Worm (Caenorhabditis elegans): ENCODE measurements around the gene lir-1.

Gene lir-1

DNA sequence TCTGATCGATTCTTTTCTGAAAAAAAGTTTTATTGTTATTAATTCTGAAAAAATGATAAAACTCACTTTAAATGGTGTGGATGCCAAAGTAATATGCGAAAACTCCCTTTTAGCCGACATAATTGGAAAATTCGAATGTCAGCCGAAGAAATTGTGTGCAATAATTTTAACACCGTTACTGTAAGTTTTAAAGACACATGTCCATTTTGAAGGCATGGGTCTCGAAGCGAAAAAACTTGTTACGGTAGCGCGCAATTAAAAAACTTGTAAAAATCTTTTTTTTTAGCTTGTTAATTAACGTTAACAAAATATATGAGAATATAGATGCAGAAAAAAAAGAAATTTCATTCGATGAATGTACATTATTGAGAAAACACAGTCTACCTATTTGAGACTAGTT, 18.6 kb downstream of the lir-1 start, which contains the start of gene pid-1:
TSS of gene pid-1 (minus strand) at position 173 of the 400 bp plus-strand sequence.
- TF ChIP-seq ceh-36 (tag; optimal IDR thresholded peaks at IDR 0.05) (no peak), B0310.2 (tag; optimal IDR thresholded peaks at IDR 0.05) (no peak), tra-4 (tag; optimal IDR thresholded peaks at IDR 0.05) (no peak), pes-1 (GFP tag; IDR thresholded peaks at IDR 0.05) (no peak), hmg-4 (GFP tag; optimal IDR thresholded peaks at IDR 0.05) (no peak), scrt-1 (GFP tag; IDR thresholded peaks at IDR 0.05) (no peak), tbx-37 (GFP tag; conservative IDR thresholded peaks at IDR 0.05) (no peak)

DNA sequence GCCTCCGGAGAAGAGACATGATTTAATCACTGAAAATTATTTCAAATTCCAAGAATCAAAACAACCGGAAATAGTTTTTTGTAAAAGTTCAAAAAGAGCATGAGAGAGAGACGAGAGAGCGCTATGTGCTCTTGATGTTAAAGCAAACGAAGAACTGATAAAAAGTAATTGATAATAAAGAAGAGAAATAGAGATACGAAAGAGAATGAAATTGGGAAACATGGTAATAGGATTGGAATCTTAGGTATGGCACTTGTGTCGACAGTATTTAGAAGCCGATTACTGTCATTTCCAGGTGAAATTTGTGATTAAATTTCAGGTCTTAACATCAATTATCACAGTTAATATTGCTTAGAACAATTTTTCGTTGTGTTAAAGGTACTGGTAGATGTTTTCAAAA, 22.1 kb downstream of the lir-1 start, which contains the start of gene nhx-2:
TSS of gene nhx-2 (minus strand) at position 29 of the 400 bp plus-strand sequence.
- TF ChIP-seq tra-4 (tag; optimal IDR thresholded peaks at IDR 0.05) (no peak), sea-1 (GFP tag; conservative IDR thresholded peaks at IDR 0.05) (no peak), ceh-13 (GFP tag; optimal IDR thresholded peaks at IDR 0.05) (no peak), pes-1 (GFP tag; IDR thresholded peaks at IDR 0.05) (no peak), ceh-36 (tag; optimal IDR thresholded peaks at IDR 0.05) (no peak), flt-1 (GFP tag; IDR thresholded peaks at IDR 0.05) (no peak), tbx-11 (GFP tag; IDR thresholded peaks at IDR 0.05) (no peak), B0310.2 (tag; optimal IDR thresholded peaks at IDR 0.05) (no peak), ama-1 (optimal IDR thresholded peaks at IDR 0.05) (no peak), aly-1 (tag; optimal IDR thresholded peaks at IDR 0.05) (no peak), hnd-1 (tag; optimal IDR thresholded peaks at IDR 0.05) (no peak)

DNA sequence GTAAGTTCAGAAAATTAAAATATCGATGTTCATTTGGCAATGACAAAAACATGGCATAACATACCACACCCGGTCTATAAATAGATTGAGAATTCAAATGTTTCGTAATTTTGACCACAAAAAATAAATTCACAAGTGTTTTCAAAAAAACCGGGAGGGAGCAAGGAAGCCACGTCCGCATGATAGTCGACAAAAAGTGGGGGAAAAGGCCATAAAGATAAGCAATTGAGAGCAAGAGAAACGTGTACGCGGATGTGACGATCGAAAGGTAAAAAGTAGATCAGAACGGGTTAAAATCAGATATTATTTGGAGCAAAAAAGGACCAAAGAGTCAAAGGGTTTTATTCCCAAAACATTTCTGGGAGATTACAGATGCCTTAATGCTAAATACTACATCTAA, 22.9 kb downstream of the lir-1 start:
- TF ChIP-seq tbx-37 (GFP tag; conservative IDR thresholded peaks at IDR 0.05) = no peak
- no peak for TF ChIP-seq hmg-4 (GFP tag; optimal IDR thresholded peaks at IDR 0.05)
- TF ChIP-seq F13C5.2 (tag; optimal IDR thresholded peaks at IDR 0.05) = no peak
- no peak for TF ChIP-seq ets-7 (tag; optimal IDR thresholded peaks at IDR 0.05)
- no peak for TF ChIP-seq ceh-13 (GFP tag; optimal IDR thresholded peaks at IDR 0.05)

DNA sequence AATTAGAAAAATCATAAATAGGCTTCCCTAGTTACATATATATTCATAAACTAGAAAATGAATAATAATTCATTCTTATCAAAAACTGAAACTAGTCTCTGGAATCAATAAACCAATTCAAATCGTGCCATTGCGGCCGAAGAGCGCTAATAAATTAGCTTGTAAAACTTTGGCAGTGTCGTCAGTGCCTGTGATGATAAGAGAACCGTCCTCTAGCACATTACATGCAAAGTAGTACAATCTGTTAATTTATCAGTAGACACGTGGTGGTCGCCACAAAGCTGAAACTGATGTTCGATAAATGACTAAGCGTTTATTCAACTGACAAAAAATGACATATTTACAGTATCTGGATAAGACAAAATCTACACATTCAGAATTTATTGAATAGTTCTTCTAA, 23.8 kb downstream of the lir-1 start:
- no peak for TF ChIP-seq ceh-36 (tag; optimal IDR thresholded peaks at IDR 0.05)
- TF ChIP-seq tra-4 (tag; optimal IDR thresholded peaks at IDR 0.05) = no peak
- TF ChIP-seq hmbx-1 (tag; optimal IDR thresholded peaks at IDR 0.05) = no peak
- TF ChIP-seq ets-7 (tag; optimal IDR thresholded peaks at IDR 0.05) = no peak
- no peak for TF ChIP-seq hmg-4 (GFP tag; optimal IDR thresholded peaks at IDR 0.05)
- TF ChIP-seq ceh-13 (GFP tag; optimal IDR thresholded peaks at IDR 0.05) = no peak
- TF ChIP-seq F13C5.2 (tag; optimal IDR thresholded peaks at IDR 0.05) = no peak
- no peak for TF ChIP-seq sea-1 (GFP tag; conservative IDR thresholded peaks at IDR 0.05)
- TF ChIP-seq tbx-37 (GFP tag; conservative IDR thresholded peaks at IDR 0.05) = no peak
- no peak for TF ChIP-seq B0310.2 (tag; optimal IDR thresholded peaks at IDR 0.05)
- no peak for TF ChIP-seq aly-1 (tag; optimal IDR thresholded peaks at IDR 0.05)
- no peak for TF ChIP-seq tbx-11 (GFP tag; IDR thresholded peaks at IDR 0.05)
- TF ChIP-seq scrt-1 (GFP tag; IDR thresholded peaks at IDR 0.05) = no peak
- no peak for TF ChIP-seq ama-1 (optimal IDR thresholded peaks at IDR 0.05)
- no peak for TF ChIP-seq flt-1 (GFP tag; IDR thresholded peaks at IDR 0.05)
- TF ChIP-seq hnd-1 (tag; optimal IDR thresholded peaks at IDR 0.05) = no peak
- no peak for TF ChIP-seq pes-1 (GFP tag; IDR thresholded peaks at IDR 0.05)

DNA sequence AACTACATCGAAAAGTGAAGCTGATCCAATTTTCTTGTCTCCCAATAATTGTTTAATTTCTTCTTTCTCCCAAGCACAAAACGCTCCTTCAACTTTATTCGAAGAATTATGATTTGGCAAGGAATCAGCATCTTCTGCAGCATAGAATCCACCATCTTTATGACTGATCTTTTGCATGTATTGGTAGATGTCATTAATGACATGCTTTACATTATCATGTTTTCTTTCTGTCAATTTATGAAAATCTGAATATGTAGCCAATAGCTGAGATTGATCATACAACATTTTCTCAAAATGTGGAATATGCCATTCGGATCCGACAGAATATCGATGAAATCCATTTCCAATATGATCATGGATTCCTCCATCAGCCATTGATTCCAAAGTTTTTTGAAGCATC, 25.4 kb downstream of the lir-1 start:
- no peak for TF ChIP-seq ceh-13 (GFP tag; optimal IDR thresholded peaks at IDR 0.05)
- no peak for TF ChIP-seq tbx-11 (GFP tag; IDR thresholded peaks at IDR 0.05)
- no peak for TF ChIP-seq tbx-37 (GFP tag; conservative IDR thresholded peaks at IDR 0.05)
- no peak for TF ChIP-seq B0310.2 (tag; optimal IDR thresholded peaks at IDR 0.05)
- TF ChIP-seq ama-1 (optimal IDR thresholded peaks at IDR 0.05) = no peak
- no peak for TF ChIP-seq aly-1 (tag; optimal IDR thresholded peaks at IDR 0.05)
- no peak for TF ChIP-seq ceh-36 (tag; optimal IDR thresholded peaks at IDR 0.05)
- TF ChIP-seq scrt-1 (GFP tag; IDR thresholded peaks at IDR 0.05) = no peak
- TF ChIP-seq pes-1 (GFP tag; IDR thresholded peaks at IDR 0.05) = no peak
- TF ChIP-seq sea-1 (GFP tag; conservative IDR thresholded peaks at IDR 0.05) = no peak
- TF ChIP-seq hmg-4 (GFP tag; optimal IDR thresholded peaks at IDR 0.05) = no peak
- no peak for TF ChIP-seq hnd-1 (tag; optimal IDR thresholded peaks at IDR 0.05)
- no peak for TF ChIP-seq flt-1 (GFP tag; IDR thresholded peaks at IDR 0.05)
- TF ChIP-seq F13C5.2 (tag; optimal IDR thresholded peaks at IDR 0.05) = no peak
- TF ChIP-seq ets-7 (tag; optimal IDR thresholded peaks at IDR 0.05) = no peak

DNA sequence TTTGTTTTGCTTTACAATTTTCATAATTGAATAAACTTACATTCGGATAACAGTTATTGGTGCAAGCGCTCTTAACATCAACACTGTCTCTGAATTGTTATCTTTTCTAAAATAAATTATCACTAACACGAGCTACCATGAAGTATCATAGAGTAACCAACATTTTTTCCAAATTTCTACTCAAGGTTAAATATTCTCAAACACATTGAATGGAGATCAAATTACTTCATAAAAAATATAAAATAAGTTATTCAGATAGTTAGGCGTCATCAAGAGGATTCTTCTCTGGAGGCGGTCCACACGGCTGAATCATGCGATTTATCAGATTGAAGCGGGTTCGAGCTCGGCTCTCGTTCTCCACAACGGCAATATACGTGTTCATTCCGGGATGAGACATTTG, 26.6 kb downstream of the lir-1 start, which contains the start of gene B0495.5:
TSS of gene B0495.5 (minus strand) at position 101 of the 400 bp plus-strand sequence.
- TF ChIP-seq sea-1 (GFP tag; conservative IDR thresholded peaks at IDR 0.05) = no peak
- TF ChIP-seq aly-1 (tag; optimal IDR thresholded peaks at IDR 0.05) = no peak
- TF ChIP-seq ceh-13 (GFP tag; optimal IDR thresholded peaks at IDR 0.05) = no peak
- TF ChIP-seq B0310.2 (tag; optimal IDR thresholded peaks at IDR 0.05) = no peak
- no peak for TF ChIP-seq tra-4 (tag; optimal IDR thresholded peaks at IDR 0.05)
- no peak for TF ChIP-seq tbx-37 (GFP tag; conservative IDR thresholded peaks at IDR 0.05)
- no peak for TF ChIP-seq ama-1 (optimal IDR thresholded peaks at IDR 0.05)

- TF ChIP-seq tra-4 (tag; optimal IDR thresholded peaks at IDR 0.05) (no peak), hmg-4 (GFP tag; optimal IDR thresholded peaks at IDR 0.05) (no peak), scrt-1 (GFP tag; IDR thresholded peaks at IDR 0.05) (no peak), tbx-11 (GFP tag; IDR thresholded peaks at IDR 0.05) (no peak), B0310.2 (tag; optimal IDR thresholded peaks at IDR 0.05) (no peak), pes-1 (GFP tag; IDR thresholded peaks at IDR 0.05) (no peak), aly-1 (tag; optimal IDR thresholded peaks at IDR 0.05) (no peak), ama-1 (optimal IDR thresholded peaks at IDR 0.05) (no peak), ceh-36 (tag; optimal IDR thresholded peaks at IDR 0.05) (no peak), tbx-37 (GFP tag; conservative IDR thresholded peaks at IDR 0.05) (no peak), ceh-13 (GFP tag; optimal IDR thresholded peaks at IDR 0.05) (no peak), ets-7 (tag; optimal IDR thresholded peaks at IDR 0.05) (no peak), F13C5.2 (tag; optimal IDR thresholded peaks at IDR 0.05) (no peak), flt-1 (GFP tag; IDR thresholded peaks at IDR 0.05) (no peak), sea-1 (GFP tag; conservative IDR thresholded peaks at IDR 0.05) (no peak), hmbx-1 (tag; optimal IDR thresholded peaks at IDR 0.05) (no peak), hnd-1 (tag; optimal IDR thresholded peaks at IDR 0.05) (no peak)
Observed at ce11 chrII:7699009-7699408, 27.2 kb downstream of the lir-1 start, which contains the start of the genes moa-2 and cdk-11.1. Gene moa-2 (minus strand): TSS chrII:7699033. Gene cdk-11.1 (plus strand): TSS chrII:7699235.
